Fruit fly (Drosophila melanogaster): ENCODE results near the gene CG3345.

CG3345 gene

DNA sequence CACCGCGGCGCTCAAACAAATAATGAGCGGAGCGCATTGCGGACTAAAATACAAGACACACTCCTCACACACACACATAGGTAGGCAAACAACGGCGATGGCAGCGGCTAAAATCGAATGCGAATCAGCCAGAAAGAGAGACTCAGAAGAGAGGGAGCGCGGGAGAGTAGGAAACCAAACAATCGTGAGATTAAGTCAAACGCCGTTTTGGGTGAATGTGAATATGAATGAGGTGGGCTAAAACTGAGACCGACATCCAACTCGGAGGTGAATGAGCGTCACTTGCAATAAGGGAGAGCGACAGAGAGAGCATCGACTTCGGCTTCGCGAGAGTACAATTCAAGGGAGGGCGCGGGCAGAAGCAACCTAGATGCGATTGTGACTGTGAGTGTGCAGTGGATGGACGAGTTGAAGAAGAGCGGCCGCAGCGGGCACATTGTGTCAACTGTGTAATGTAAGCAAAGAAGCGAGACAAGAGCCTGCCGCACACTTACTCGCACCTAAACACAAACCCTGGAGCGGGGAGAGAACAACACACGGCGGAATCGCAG is 46.9 kb upstream of the CG3345 start (continued):
- TF ChIP-seq lola (GFP tag; optimal IDR thresholded peaks at IDR 0.05) (no peak), ewg (GFP tag; optimal IDR thresholded peaks at IDR 0.05) (no peak), gro (GFP tag; optimal IDR thresholded peaks at IDR 0.05) (peak; percentile 67), corto (GFP tag; optimal IDR thresholded peaks at IDR 0.05) (no peak), cato (GFP tag; optimal IDR thresholded peaks at IDR 0.05; ENCODE audit: borderline replicate concordance) (no peak), CG3838 (GFP tag; optimal IDR thresholded peaks at IDR 0.05) (no peak), trem (tag; optimal IDR thresholded peaks at IDR 0.05) (no peak), CG3163 (GFP tag; optimal IDR thresholded peaks at IDR 0.05) (peak; percentile 83), Usf (GFP tag; optimal IDR thresholded peaks at IDR 0.05) (no peak), Deaf1 (tag; optimal IDR thresholded peaks at IDR 0.05) (peak; percentile 82), pfk (GFP tag; optimal IDR thresholded peaks at IDR 0.05) (peak; percentile 14), Xrp1 (GFP tag; IDR thresholded peaks at IDR 0.05) (peak; percentile 59), Bdp1 (GFP tag; optimal IDR thresholded peaks at IDR 0.05) (no peak), sr (GFP tag; IDR thresholded peaks at IDR 0.05) (0 out of 3 replicates have a peak, but pooled peaks have one; percentile 5), bsh (GFP tag; optimal IDR thresholded peaks at IDR 0.05) (no peak)

dm6 chr2L:222867-223266 is 46.0 kb upstream of the CG3345 start:
- TF ChIP-seq sr (GFP tag; IDR thresholded peaks at IDR 0.05) (no peak), pb (GFP tag; optimal IDR thresholded peaks at IDR 0.05) (no peak), otp (GFP tag; IDR thresholded peaks at IDR 0.05) (no peak), Lpt (GFP tag; optimal IDR thresholded peaks at IDR 0.05) (peak; percentile 11), chm (GFP tag; IDR thresholded peaks at IDR 0.05) (no peak), CG7786 (GFP tag; optimal IDR thresholded peaks at IDR 0.05) (no peak), kay (GFP tag; optimal IDR thresholded peaks at IDR 0.05) (no peak), Hand (GFP tag; optimal IDR thresholded peaks at IDR 0.05) (no peak), CG10321 (GFP tag; IDR thresholded peaks at IDR 0.05) (peak; percentile 83), lola (GFP tag; optimal IDR thresholded peaks at IDR 0.05) (no peak), CG8924 (tag; optimal IDR thresholded peaks at IDR 0.05) (no peak), ERR (GFP tag; optimal IDR thresholded peaks at IDR 0.05) (no peak), ac (GFP tag; optimal IDR thresholded peaks at IDR 0.05) (no peak), sens (GFP tag) (no peak), tap (tag; optimal IDR thresholded peaks at IDR 0.05) (no peak), CG15479 (GFP tag; optimal IDR thresholded peaks at IDR 0.05) (peak; percentile 92), stwl (tag; optimal IDR thresholded peaks at IDR 0.05) (no peak), Awh (GFP tag; IDR thresholded peaks at IDR 0.05) (no peak), da (GFP tag; optimal IDR thresholded peaks at IDR 0.05) (no peak), CG7357 (GFP tag; IDR thresholded peaks at IDR 0.05) (no peak), CG12155 (GFP tag; optimal IDR thresholded peaks at IDR 0.05) (no peak), CG1832 (GFP tag; optimal IDR thresholded peaks at IDR 0.05) (peak; percentile 58), Pdp1 (GFP tag; optimal IDR thresholded peaks at IDR 0.05) (no peak), cg (GFP tag; optimal IDR thresholded peaks at IDR 0.05) (peak; percentile 49), CG17359 (tag; optimal IDR thresholded peaks at IDR 0.05) (no peak), grau (tag; optimal IDR thresholded peaks at IDR 0.05) (no peak), Ravus (GFP tag; IDR thresholded peaks at IDR 0.05) (no peak), D (optimal IDR thresholded peaks at IDR 0.05) (peak; percentile 62), D (GFP tag; optimal IDR thresholded peaks at IDR 0.05) (no peak), z (GFP tag; IDR thresholded peaks at IDR 0.05) (peak; percentile 83), Dp (GFP tag; optimal IDR thresholded peaks at IDR 0.05) (no peak), bcd (GFP tag; optimal IDR thresholded peaks at IDR 0.05) (no peak), grn (GFP tag; optimal IDR thresholded peaks at IDR 0.05) (peak; percentile 87), CG15514 (GFP tag; optimal IDR thresholded peaks at IDR 0.05) (no peak), chif (GFP tag; optimal IDR thresholded peaks at IDR 0.05) (no peak)
